Fruit fly (Drosophila melanogaster) whole organism, prepupa: ENCODE results near the gene Ir7a.

Experiments
- CG11762 ChIP-seq: fragments of 200-800 bp; sonication (Bioruptor generic); optimal IDR thresholded peaks from 3 replicates; lab custom pipeline; 2016; ENCODE audit warnings: missing biosample characterization, missing genetic modification characterization; ENCODE audit not compliant: insufficient read depth
- CG34406 ChIP-seq: fragments of 200-800 bp; sonication (Bioruptor generic); optimal IDR thresholded peaks from 3 replicates; lab custom pipeline; 2016; ENCODE audit warnings: missing biosample characterization, missing genetic modification characterization
- CG4318 ChIP-seq: fragments of 200-800 bp; sonication (Bioruptor generic); optimal IDR thresholded peaks from 3 replicates; lab custom pipeline; 2017; ENCODE audit warnings: missing biosample characterization, mild to moderate bottlenecking, missing genetic modification characterization
- CG8119 ChIP-seq: fragments of 200-800 bp; sonication (Bioruptor generic); IDR thresholded peaks from 3 replicates; pipeline ENCODE4 v1.3.6; 2022; ENCODE audit warnings: missing biosample characterization, missing genetic modification characterization
- Eip75B ChIP-seq: fragments of 200-800 bp; sonication (Bioruptor generic); optimal IDR thresholded peaks from 3 replicates; lab custom pipeline; 2016; ENCODE audit warnings: missing biosample characterization, missing genetic modification characterization
- OdsH ChIP-seq: fragments of 200-800 bp; sonication (Bioruptor generic); optimal IDR thresholded peaks from 3 replicates; lab custom pipeline; 2016; ENCODE audit warnings: missing biosample characterization, missing genetic modification characterization
- Smox ChIP-seq: fragments of 200-800 bp; sonication (Bioruptor generic); optimal IDR thresholded peaks from 3 replicates; lab custom pipeline; 2016; ENCODE audit warnings: missing biosample characterization, missing genetic modification characterization
- Sox14 ChIP-seq: fragments of 200-800 bp; sonication (Bioruptor generic); optimal IDR thresholded peaks from 3 replicates; lab custom pipeline; 2016; ENCODE audit warnings: missing biosample characterization, missing genetic modification characterization
- achi ChIP-seq: fragments of 200-800 bp; sonication (Bioruptor generic); optimal IDR thresholded peaks from 3 replicates; lab custom pipeline; 2016; ENCODE audit warnings: missing biosample characterization, missing genetic modification characterization
- ss ChIP-seq, 2 experiments: fragments of 200-800 bp; sonication (Bioruptor generic); optimal IDR thresholded peaks; 2 replicates in 1 of 2; 3 replicates in 1 of 2; lab custom pipeline; 2017 to 2018; ENCODE audit warnings: mild to moderate bottlenecking in 2 of 2, missing biosample characterization in 2 of 2, missing genetic modification characterization in 2 of 2, moderate library complexity in 1 of 2
- svp ChIP-seq: fragments of 200-800 bp; sonication (Bioruptor generic); peaks from one replicate; lab custom pipeline; 2016; ENCODE audit warnings: missing biosample characterization, missing genetic modification characterization
- vri ChIP-seq: fragments of 200-800 bp; sonication (Bioruptor generic); optimal IDR thresholded peaks from 3 replicates; lab custom pipeline; 2016; ENCODE audit warnings: missing biosample characterization, mild to moderate bottlenecking, missing genetic modification characterization

DNA sequence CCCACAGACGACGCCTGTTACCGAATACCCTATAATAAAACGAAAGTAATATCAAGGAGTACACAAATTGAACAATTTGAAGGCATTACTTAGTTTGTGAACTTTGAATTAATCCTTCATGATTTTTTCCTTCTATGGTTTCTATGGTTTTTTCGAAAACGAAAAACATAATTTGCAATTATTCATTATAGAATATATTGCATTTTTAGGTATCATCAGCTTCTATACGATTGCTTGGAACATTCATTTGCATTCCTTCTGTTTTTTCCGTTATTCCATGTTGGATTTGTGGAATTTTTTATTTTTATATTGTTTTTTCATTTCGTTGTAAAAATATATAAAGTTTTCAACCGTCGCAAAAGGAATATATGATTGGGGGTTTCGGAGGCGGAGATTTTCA, 49.3 kb upstream of the Ir7a start:
- no peak for TF ChIP-seq svp (GFP tag; lab: Kevin White, UChicago)
- TF ChIP-seq Eip75B (GFP tag; lab: Kevin White, UChicago) = no peak
- TF ChIP-seq Sox14 (GFP tag; lab: Kevin White, UChicago) = no peak
- TF ChIP-seq achi (GFP tag; lab: Kevin White, UChicago) = no peak
- TF ChIP-seq CG11762 (GFP tag; lab: Kevin White, UChicago) = no peak
- no peak for TF ChIP-seq vri
- TF ChIP-seq CG8119 (GFP tag; lab: Robert Waterston, UW) = no peak
- no peak for TF ChIP-seq Smox (GFP tag; lab: Kevin White, UChicago)
- no peak for TF ChIP-seq ss (GFP tag; optimal IDR thresholded peaks at IDR 0.05; lab: Kevin White, UChicago)
- no peak for TF ChIP-seq OdsH (GFP tag; lab: Kevin White, UChicago)
- no peak for TF ChIP-seq CG4318 (GFP tag; lab: Kevin White, UChicago)
- no peak for TF ChIP-seq CG34406
